Worm (Caenorhabditis elegans) whole organism, L4 larva: ENCODE measurements around the gene ceh-76.
A peak's percentile ranks its signal among the peaks of the same experiment; 100 is the strongest.

Source experiments
- D1046.2 ChIP-seq: fragments of 200-800 bp; sonication (Bioruptor generic); IDR thresholded peaks from 2 replicates; pipeline ENCODE4 v1.3.6; 2022; ENCODE audit warnings: missing genetic modification characterization, missing compliant biosample characterization
- F26F4.8 ChIP-seq: fragments of 200-800 bp; sonication (Bioruptor generic); conservative IDR thresholded peaks from 2 replicates; pipeline ENCODE4 v1.3.6; 2022; ENCODE audit warnings: missing genetic modification characterization, missing compliant biosample characterization
- F37D6.2 ChIP-seq: sonication (generic microtip); optimal IDR thresholded peaks from 2 replicates; lab custom pipeline; 2016; ENCODE audit warnings: mild to moderate bottlenecking, missing genetic modification characterization, missing compliant biosample characterization
- ZK337.2 ChIP-seq: fragments of 200-800 bp; sonication (Bioruptor generic); IDR thresholded peaks from 2 replicates; pipeline ENCODE4 v1.3.6; 2022; ENCODE audit warnings: missing genetic modification reagents, missing genetic modification characterization, missing compliant biosample characterization
- aha-1 ChIP-seq: fragments of 150-350 bp; peaks from one replicate; lab custom pipeline; 2014; ENCODE audit warnings: missing biosample characterization, missing genetic modification characterization
- aly-2 ChIP-seq: sonication (generic microtip); optimal IDR thresholded peaks from 2 replicates; lab custom pipeline; 2018; ENCODE audit warnings: missing biosample characterization, missing genetic modification characterization
- ama-1 ChIP-seq: fragments of 150-350 bp; optimal IDR thresholded peaks from 2 replicates; lab custom pipeline; 2014; ENCODE audit warnings: inconsistent platforms, mixed read lengths
- attf-4 ChIP-seq: sonication (generic microtip); optimal IDR thresholded peaks from 3 replicates; lab custom pipeline; 2017; ENCODE audit warnings: missing biosample characterization, missing genetic modification characterization
- ceh-62 ChIP-seq: sonication (generic microtip); optimal IDR thresholded peaks from 2 replicates; lab custom pipeline; 2017; ENCODE audit warnings: missing biosample characterization, missing genetic modification characterization
- ceh-82 ChIP-seq: sonication (generic microtip); optimal IDR thresholded peaks from 2 replicates; lab custom pipeline; 2017; ENCODE audit warnings: missing biosample characterization, missing genetic modification characterization
- dmd-6 ChIP-seq: fragments of 200-800 bp; sonication (Bioruptor generic); IDR thresholded peaks from 2 replicates; pipeline ENCODE4 v1.3.6; 2022; ENCODE audit warnings: missing genetic modification reagents, missing genetic modification characterization, missing compliant biosample characterization
- dpl-1 ChIP-seq: fragments of 150-350 bp; optimal IDR thresholded peaks from 2 replicates; lab custom pipeline; 2014; ENCODE audit warnings: missing biosample characterization, missing genetic modification reagents, missing genetic modification characterization
- dve-1 ChIP-seq: sonication (generic microtip); optimal IDR thresholded peaks from 2 replicates; lab custom pipeline; 2017; ENCODE audit warnings: antibody characterized with exemption, mild to moderate bottlenecking, missing genetic modification characterization, missing compliant biosample characterization; ENCODE audit not compliant: insufficient read depth
- hif-1 ChIP-seq, 2 experiments: sonication (generic microtip); optimal IDR thresholded peaks; 2 replicates each; lab custom pipeline; 2016 to 2017; ENCODE audit warnings: missing compliant biosample characterization in 2 of 2, missing genetic modification characterization in 2 of 2, missing genetic modification reagents in 2 of 2, missing genotype in 2 of 2, mild to moderate bottlenecking in 1 of 2
- hlh-11 ChIP-seq: fragments of 200-800 bp; sonication (Bioruptor generic); optimal IDR thresholded peaks from 2 replicates; lab custom pipeline; 2018; ENCODE audit warnings: mild to moderate bottlenecking, missing genetic modification characterization, missing compliant biosample characterization
- hlh-30 ChIP-seq: sonication (generic microtip); optimal IDR thresholded peaks from 2 replicates; lab custom pipeline; 2017; ENCODE audit warnings: antibody characterized with exemption, mild to moderate bottlenecking, missing genetic modification characterization, missing compliant biosample characterization; ENCODE audit not compliant: insufficient read depth
- jun-1 ChIP-seq: fragments of 150-350 bp; optimal IDR thresholded peaks from 2 replicates; lab custom pipeline; 2014; ENCODE audit warnings: missing biosample characterization, missing genetic modification reagents, missing genetic modification characterization
- lin-39 ChIP-seq: fragments of 150-350 bp; optimal IDR thresholded peaks from 2 replicates; lab custom pipeline; 2014; ENCODE audit warnings: missing biosample characterization, missing genetic modification reagents, missing genetic modification characterization
- lsy-2 ChIP-seq, 2 experiments: fragments of 150-350 bp in 1 of 2; sonication (generic microtip) in 1 of 2; optimal IDR thresholded peaks; 2 replicates each; lab custom pipeline; 2014 to 2017; ENCODE audit warnings: missing biosample characterization in 2 of 2, missing genetic modification characterization in 2 of 2
- madf-5 ChIP-seq, 2 experiments: fragments of 200-800 bp; sonication (Bioruptor generic); IDR thresholded peaks; 2 replicates each; pipeline ENCODE4 v1.3.6; 2022; ENCODE audit warnings: missing compliant biosample characterization in 2 of 2, missing genetic modification characterization in 2 of 2
- mdl-1 ChIP-seq, 2 experiments: fragments of 150-350 bp in 1 of 2; sonication (generic microtip) in 1 of 2; optimal IDR thresholded peaks; 2 replicates each; lab custom pipeline; 2014 to 2017; ENCODE audit warnings: missing biosample characterization in 2 of 2, missing genetic modification characterization in 2 of 2
- mdt-29 ChIP-seq: fragments of 200-800 bp; sonication (Bioruptor generic); IDR thresholded peaks from 2 replicates; pipeline ENCODE4 v1.3.6; 2022; ENCODE audit warnings: missing genetic modification reagents, missing genetic modification characterization, missing compliant biosample characterization
- mep-1 ChIP-seq: fragments of 150-350 bp; sonication (generic microtip); optimal IDR thresholded peaks from 3 replicates; lab custom pipeline; 2014; ENCODE audit warnings: missing biosample characterization, missing genetic modification characterization
- mes-2 ChIP-seq: sonication (generic microtip); optimal IDR thresholded peaks from 2 replicates; lab custom pipeline; 2016; ENCODE audit warnings: missing genotype, mild to moderate bottlenecking, missing genetic modification characterization, missing compliant biosample characterization; ENCODE audit not compliant: poor library complexity, severe bottlenecking
- mxl-3 ChIP-seq: fragments of 200-800 bp; sonication (Bioruptor generic); optimal IDR thresholded peaks from 2 replicates; lab custom pipeline; 2018; ENCODE audit warnings: mild to moderate bottlenecking, missing genetic modification characterization, missing compliant biosample characterization
- nhr-10 ChIP-seq: fragments of 150-350 bp; optimal IDR thresholded peaks from 2 replicates; lab custom pipeline; 2014; ENCODE audit warnings: missing biosample characterization, missing genetic modification characterization
- nhr-28 ChIP-seq: fragments of 150-350 bp; optimal IDR thresholded peaks from 2 replicates; lab custom pipeline; 2014; ENCODE audit warnings: missing biosample characterization, missing genetic modification characterization
- nhr-48 ChIP-seq: sonication (generic microtip); optimal IDR thresholded peaks from 2 replicates; lab custom pipeline; 2016; ENCODE audit warnings: mild to moderate bottlenecking, missing genetic modification characterization, missing compliant biosample characterization
- nhr-76 ChIP-seq: fragments of 150-350 bp; optimal IDR thresholded peaks from 2 replicates; lab custom pipeline; 2014; ENCODE audit warnings: missing biosample characterization, missing genetic modification characterization
- nhr-77 ChIP-seq: fragments of 150-350 bp; optimal IDR thresholded peaks from 2 replicates; lab custom pipeline; 2014; ENCODE audit warnings: missing biosample characterization, missing genetic modification characterization
- pha-4 ChIP-seq, 2 experiments: fragments of 150-350 bp in 1 of 2; fragments of 200-800 bp in 1 of 2; sonication (Bioruptor generic) in 1 of 2; IDR thresholded peaks in 1 of 2; optimal IDR thresholded peaks in 1 of 2; 2 replicates each; pipeline versions ENCODE4 v1.3.6 to Lab custom; 2014 to 2022; ENCODE audit warnings: missing genetic modification characterization in 2 of 2, missing genetic modification reagents in 2 of 2, missing biosample characterization in 1 of 2, missing compliant biosample characterization in 1 of 2
- rbr-2 ChIP-seq: sonication (generic microtip); optimal IDR thresholded peaks from 2 replicates; lab custom pipeline; 2016; ENCODE audit warnings: missing genotype, missing genetic modification characterization, missing compliant biosample characterization
- sdz-12 ChIP-seq: fragments of 200-800 bp; sonication (Bioruptor generic); optimal IDR thresholded peaks from 2 replicates; lab custom pipeline; 2018; ENCODE audit warnings: mild to moderate bottlenecking, missing genetic modification characterization, missing compliant biosample characterization
- set-16 ChIP-seq: fragments of 200-800 bp; sonication (Bioruptor generic); IDR thresholded peaks from 2 replicates; pipeline ENCODE4 v1.3.6; 2022; ENCODE audit warnings: missing genetic modification reagents, missing genetic modification characterization, missing compliant biosample characterization
- skn-1 ChIP-seq: fragments of 150-350 bp; optimal IDR thresholded peaks from 2 replicates; lab custom pipeline; 2014; ENCODE audit warnings: missing biosample characterization, missing genetic modification characterization
- unc-130 ChIP-seq: sonication (generic microtip); optimal IDR thresholded peaks from 2 replicates; lab custom pipeline; 2016; ENCODE audit warnings: missing genetic modification reagents, missing genetic modification characterization, missing compliant biosample characterization
- unc-62 ChIP-seq, 3 experiments: fragments of 150-350 bp in 1 of 3; sonication (generic microtip); optimal IDR thresholded peaks in 2 of 3; peaks in 1 of 3; 1 replicate in 1 of 3; 2 replicates in 2 of 3; lab custom pipeline; 2014 to 2017; ENCODE audit warnings: missing biosample characterization in 3 of 3, missing genetic modification characterization in 3 of 3, missing genetic modification reagents in 3 of 3, missing genotype in 1 of 3
- vab-7 ChIP-seq: fragments of 200-800 bp; sonication (Bioruptor generic); IDR thresholded peaks from 2 replicates; pipeline ENCODE4 v1.3.6; 2022; ENCODE audit warnings: missing genetic modification reagents, missing genetic modification characterization, missing compliant biosample characterization
- zfp-3 ChIP-seq: fragments of 200-800 bp; sonication (Bioruptor generic); conservative IDR thresholded peaks from 2 replicates; pipeline ENCODE4 v1.3.6; 2022; ENCODE audit warnings: missing genetic modification reagents, missing genetic modification characterization, missing compliant biosample characterization
- zip-11 ChIP-seq: fragments of 200-800 bp; sonication (Bioruptor generic); IDR thresholded peaks from 2 replicates; pipeline ENCODE4 v1.3.6; 2022; ENCODE audit warnings: missing genetic modification characterization, missing compliant biosample characterization
- ztf-11 ChIP-seq: fragments of 150-350 bp; optimal IDR thresholded peaks from 2 replicates; lab custom pipeline; 2014; ENCODE audit warnings: missing biosample characterization, missing genetic modification characterization

The ceh-76 gene

ce11 chrV:7994570-7994969 lies at the start of gene ceh-76:
Gene ceh-76 (minus strand): TSS chrV:7994670.
- TF ChIP-seq unc-62 (GFP tag; optimal IDR thresholded peaks at IDR 0.05 in 1 of 2; lab: Kevin White, UChicago) (no peak), unc-62 (tag; optimal IDR thresholded peaks at IDR 0.05; lab: Kevin White, UChicago) (no peak), D1046.2 (GFP tag; lab: Robert Waterston, UW) (no peak), mdl-1 (tag; optimal IDR thresholded peaks at IDR 0.05; lab: Kevin White, UChicago) (no peak), jun-1 (tag; lab: Kevin White, UChicago) (no peak), nhr-28 (tag; lab: Kevin White, UChicago) (no peak), attf-4 (no peak), unc-130 (GFP tag; lab: Kevin White, UChicago) (no peak), F37D6.2 (tag; lab: Kevin White, UChicago) (no peak), hlh-30 (tag; lab: Kevin White, UChicago) (no peak), zfp-3 (no peak), ceh-62 (tag; lab: Kevin White, UChicago) (no peak), hif-1 (tag; optimal IDR thresholded peaks at IDR 0.05; lab: Kevin White, UChicago) (no peak), ceh-82 (tag; lab: Kevin White, UChicago) (no peak), mxl-3 (GFP tag; lab: Kevin White, UChicago) (no peak), zip-11 (GFP tag; lab: Robert Waterston, UW) (no peak), sdz-12 (GFP tag; lab: Kevin White, UChicago) (no peak), vab-7 (no peak)

- TF ChIP-seq unc-62 (GFP tag; optimal IDR thresholded peaks at IDR 0.05 in 1 of 2; lab: Kevin White, UChicago) (peak in 1 of 2 experiments; percentile 60), unc-62 (tag; optimal IDR thresholded peaks at IDR 0.05; lab: Kevin White, UChicago) (no peak), nhr-77 (tag; lab: Kevin White, UChicago) (no peak), aha-1 (tag; lab: Kevin White, UChicago) (peak; percentile 60), aly-2 (no peak)
- TF ChIP-seq, all 104 proteins: peak for 2
Observed at ce11 chrV:8043664-8044063, 49.2 kb upstream of the ceh-76 start.

- TF ChIP-seq F26F4.8 (GFP tag; lab: Robert Waterston, UW) (no peak), unc-62 (GFP tag; optimal IDR thresholded peaks at IDR 0.05 in 1 of 2; lab: Kevin White, UChicago) (peak in 1 of 2 experiments; percentile 94), unc-62 (tag; optimal IDR thresholded peaks at IDR 0.05; lab: Kevin White, UChicago) (no peak)
- TF ChIP-seq, all 104 proteins: peak for 1
Observed at ce11 chrV:8041336-8041868, 46.9 kb upstream of the ceh-76 start.

ce11 chrV:8040247-8041084 lies 46.0 kb upstream of the ceh-76 start:
- TF ChIP-seq ama-1 = peak; percentile 88
- no peak for TF ChIP-seq pha-4 (GFP tag; IDR thresholded peaks at IDR 0.05; lab: Robert Waterston, UW)
- TF ChIP-seq pha-4 (tag; optimal IDR thresholded peaks at IDR 0.05; lab: Kevin White, UChicago) = no peak
- TF ChIP-seq ztf-11 = no peak
- TF ChIP-seq hlh-30 (tag; lab: Kevin White, UChicago) = peak; percentile 42
- TF ChIP-seq skn-1 (tag; lab: Kevin White, UChicago) = no peak
- peak; percentile 8 for TF ChIP-seq jun-1 (tag; lab: Kevin White, UChicago)
- no peak for TF ChIP-seq nhr-76 (tag; lab: Kevin White, UChicago)
- TF ChIP-seq mep-1 (tag; lab: Kevin White, UChicago) = peak; percentile 5
- TF ChIP-seq mdt-29 = peak; percentile 73; the same call in 1 of the 2 replicates
- peak; percentile 51 for TF ChIP-seq nhr-48 (tag; lab: Kevin White, UChicago)
- peak; percentile 40 for TF ChIP-seq rbr-2
- no peak for TF ChIP-seq nhr-10 (tag; lab: Kevin White, UChicago)
- TF ChIP-seq set-16 (GFP tag; lab: Robert Waterston, UW) = peak; percentile 48; the same call in 1 of the 2 replicates
- TF ChIP-seq mxl-3 (GFP tag; lab: Kevin White, UChicago) = peak; percentile 17
- peak; percentile 43 for TF ChIP-seq hlh-11
- peak; percentile 48 for TF ChIP-seq aha-1 (tag; lab: Kevin White, UChicago)
- no peak for TF ChIP-seq ZK337.2 (GFP tag; lab: Robert Waterston, UW)
- TF ChIP-seq madf-5 (GFP tag; IDR thresholded peaks at IDR 0.05; lab: Robert Waterston, UW) = no peak
- TF ChIP-seq nhr-28 (tag; lab: Kevin White, UChicago) = peak; percentile 43
- peak; percentile 51 for TF ChIP-seq dve-1
- no peak for TF ChIP-seq lin-39 (tag; lab: Kevin White, UChicago)
- peak in 1 of 2 experiments; percentile 43 for TF ChIP-seq mdl-1 (tag; optimal IDR thresholded peaks at IDR 0.05; lab: Kevin White, UChicago)
- peak; percentile 4 for TF ChIP-seq mes-2
- peak; percentile 8 for TF ChIP-seq dpl-1 (GFP tag; lab: Kevin White, UChicago)
- 0 out of 2 replicates have a peak, but pooled peaks have one; percentile 13 for TF ChIP-seq dmd-6 (GFP tag; lab: Robert Waterston, UW)
- peak in 1 of 2 experiments; percentile 60 for TF ChIP-seq lsy-2 (tag; optimal IDR thresholded peaks at IDR 0.05; lab: Kevin White, UChicago)
